Worm (Caenorhabditis elegans): ENCODE measurements around the gene srz-20.

ce11 chrIV:3878283-3878938 lies 37.0 kb upstream of the srz-20 start, which contains the start of gene F37C4.6:
- TF ChIP-seq him-1 (tag; optimal IDR thresholded peaks at IDR 0.05) (no peak), dao-5 (tag; optimal IDR thresholded peaks at IDR 0.05) (no peak), W03F9.2 (tag; optimal IDR thresholded peaks at IDR 0.05) (no peak)
